Fruit fly (Drosophila melanogaster) whole organism, prepupa: Measurements from ENCODE around the gene sgg.
A peak's percentile ranks its signal among the peaks of the same experiment; 100 is the strongest.

Source experiments
- Blimp-1 ChIP-seq: fragments of 200-800 bp; sonication (Bioruptor generic); optimal IDR thresholded peaks from 3 replicates; lab custom pipeline; 2017; ENCODE audit warnings: missing biosample characterization, missing genetic modification characterization, mild to moderate bottlenecking, moderate library complexity, missing genetic modification reagents
- CG10631 ChIP-seq: fragments of 200-800 bp; sonication (Bioruptor generic); optimal IDR thresholded peaks from 2 replicates; lab custom pipeline; 2016; ENCODE audit warnings: missing biosample characterization, missing genetic modification characterization
- CG10669 ChIP-seq: fragments of 200-800 bp; sonication (Bioruptor generic); optimal IDR thresholded peaks from 3 replicates; lab custom pipeline; 2018; ENCODE audit warnings: missing biosample characterization, mild to moderate bottlenecking, missing genetic modification characterization, moderate library complexity
- CG11294 ChIP-seq: fragments of 200-800 bp; sonication (Bioruptor generic); IDR thresholded peaks from 2 replicates; pipeline ENCODE4 v1.3.6; 2022; ENCODE audit warnings: missing biosample characterization, missing genetic modification characterization
- CG11902 ChIP-seq: fragments of 200-800 bp; sonication (Bioruptor generic); optimal IDR thresholded peaks from 3 replicates; lab custom pipeline; 2016; ENCODE audit warnings: missing biosample characterization, missing genetic modification characterization
- CG15336 ChIP-seq: fragments of 200-800 bp; sonication (Bioruptor generic); IDR thresholded peaks from 2 replicates; pipeline ENCODE4 v1.3.6; 2022; ENCODE audit warnings: missing biosample characterization, missing genetic modification characterization
- CG16779 ChIP-seq: fragments of 200-800 bp; sonication (Bioruptor generic); optimal IDR thresholded peaks from 3 replicates; lab custom pipeline; 2017; ENCODE audit warnings: missing biosample characterization, mild to moderate bottlenecking, missing genetic modification characterization
- CG3032 ChIP-seq: fragments of 200-800 bp; optimal IDR thresholded peaks from 2 replicates; lab custom pipeline; 2019; ENCODE audit warnings: missing biosample characterization, mild to moderate bottlenecking, missing genetic modification characterization, moderate library complexity
- CG31627 ChIP-seq: fragments of 200-800 bp; sonication (Bioruptor generic); optimal IDR thresholded peaks from 3 replicates; lab custom pipeline; 2016; ENCODE audit warnings: missing biosample characterization, missing genetic modification characterization
- CG32006 ChIP-seq: fragments of 200-800 bp; sonication (Bioruptor generic); optimal IDR thresholded peaks from 3 replicates; lab custom pipeline; 2017; ENCODE audit warnings: missing biosample characterization, mild to moderate bottlenecking, missing genetic modification characterization
- CG34406 ChIP-seq: fragments of 200-800 bp; sonication (Bioruptor generic); optimal IDR thresholded peaks from 3 replicates; lab custom pipeline; 2016; ENCODE audit warnings: missing biosample characterization, missing genetic modification characterization
- CG3919 ChIP-seq: fragments of 200-800 bp; sonication (Bioruptor generic); optimal IDR thresholded peaks from 3 replicates; lab custom pipeline; 2016; ENCODE audit warnings: missing biosample characterization, missing genetic modification characterization
- CG4318 ChIP-seq: fragments of 200-800 bp; sonication (Bioruptor generic); optimal IDR thresholded peaks from 3 replicates; lab custom pipeline; 2017; ENCODE audit warnings: missing biosample characterization, mild to moderate bottlenecking, missing genetic modification characterization
- CG6163 ChIP-seq: fragments of 200-800 bp; sonication (Bioruptor generic); IDR thresholded peaks from 3 replicates; pipeline ENCODE4 v1.3.6; 2022; ENCODE audit warnings: missing biosample characterization, missing genetic modification characterization
- CG6276 ChIP-seq: fragments of 200-800 bp; sonication (Bioruptor generic); optimal IDR thresholded peaks from 2 replicates; lab custom pipeline; 2017; ENCODE audit warnings: missing biosample characterization, mild to moderate bottlenecking, missing genetic modification characterization
- CG6808 ChIP-seq: fragments of 200-800 bp; sonication (Bioruptor generic); optimal IDR thresholded peaks from 3 replicates; lab custom pipeline; 2017; ENCODE audit warnings: missing biosample characterization, missing genetic modification characterization, mild to moderate bottlenecking, moderate library complexity, missing genetic modification reagents
- CG6854 ChIP-seq: fragments of 200-800 bp; sonication (Bioruptor generic); optimal IDR thresholded peaks from 2 replicates; lab custom pipeline; 2017; ENCODE audit warnings: missing biosample characterization, mild to moderate bottlenecking, missing genetic modification characterization
- CG7368 ChIP-seq: fragments of 200-800 bp; sonication (Bioruptor generic); optimal IDR thresholded peaks from 3 replicates; lab custom pipeline; 2016; ENCODE audit warnings: missing biosample characterization, missing genetic modification characterization
- CG8119 ChIP-seq: fragments of 200-800 bp; sonication (Bioruptor generic); IDR thresholded peaks from 3 replicates; pipeline ENCODE4 v1.3.6; 2022; ENCODE audit warnings: missing biosample characterization, missing genetic modification characterization
- CG8319 ChIP-seq: fragments of 200-800 bp; sonication (Bioruptor generic); optimal IDR thresholded peaks from 3 replicates; lab custom pipeline; 2016; ENCODE audit warnings: missing biosample characterization, missing genetic modification characterization
- CG8632 ChIP-seq: fragments of 200-800 bp; sonication (Bioruptor generic); optimal IDR thresholded peaks from 3 replicates; lab custom pipeline; 2016; ENCODE audit warnings: missing biosample characterization, missing genetic modification characterization
- Eip78C ChIP-seq: fragments of 200-800 bp; sonication (Bioruptor generic); peaks from one replicate; lab custom pipeline; 2016; ENCODE audit warnings: missing biosample characterization, missing genetic modification characterization
- Eip93F ChIP-seq: fragments of 200-800 bp; sonication (Bioruptor generic); optimal IDR thresholded peaks from 2 replicates; lab custom pipeline; 2016; ENCODE audit warnings: missing biosample characterization, mild to moderate bottlenecking, missing genetic modification characterization
- Ets21C ChIP-seq: fragments of 200-800 bp; sonication (Bioruptor generic); optimal IDR thresholded peaks from 3 replicates; lab custom pipeline; 2016; ENCODE audit warnings: missing biosample characterization, missing genetic modification characterization
- Hr38 ChIP-seq: sonication (Bioruptor generic); optimal IDR thresholded peaks from 2 replicates; lab custom pipeline; 2016; ENCODE audit warnings: missing biosample characterization, missing genetic modification characterization
- Hr39 ChIP-seq: fragments of 200-800 bp; sonication (Bioruptor generic); optimal IDR thresholded peaks from 2 replicates; lab custom pipeline; 2016; ENCODE audit warnings: missing biosample characterization, missing genetic modification characterization
- Hr4 ChIP-seq: fragments of 200-800 bp; sonication (Bioruptor generic); optimal IDR thresholded peaks from 3 replicates; lab custom pipeline; 2016; ENCODE audit warnings: missing biosample characterization, missing genetic modification characterization
- Lpt ChIP-seq: fragments of 200-800 bp; sonication (Bioruptor generic); optimal IDR thresholded peaks from 3 replicates; lab custom pipeline; 2016; ENCODE audit warnings: missing biosample characterization, missing genetic modification characterization
- Met ChIP-seq: fragments of 200-800 bp; sonication (Bioruptor generic); optimal IDR thresholded peaks from 3 replicates; lab custom pipeline; 2016; ENCODE audit warnings: missing biosample characterization, missing genetic modification characterization
- OdsH ChIP-seq: fragments of 200-800 bp; sonication (Bioruptor generic); optimal IDR thresholded peaks from 3 replicates; lab custom pipeline; 2016; ENCODE audit warnings: missing biosample characterization, missing genetic modification characterization
- Sox14 ChIP-seq: fragments of 200-800 bp; sonication (Bioruptor generic); optimal IDR thresholded peaks from 3 replicates; lab custom pipeline; 2016; ENCODE audit warnings: missing biosample characterization, missing genetic modification characterization
- Sox15 ChIP-seq: fragments of 200-800 bp; sonication (Bioruptor generic); optimal IDR thresholded peaks from 3 replicates; lab custom pipeline; 2016; ENCODE audit warnings: missing biosample characterization, missing genetic modification characterization
- acj6 ChIP-seq: fragments of 200-800 bp; sonication (Bioruptor generic); optimal IDR thresholded peaks from 3 replicates; lab custom pipeline; 2016; ENCODE audit warnings: missing biosample characterization, missing genetic modification characterization
- cyc ChIP-seq: fragments of 200-800 bp; sonication (Bioruptor generic); optimal IDR thresholded peaks from 3 replicates; lab custom pipeline; 2016; ENCODE audit warnings: missing biosample characterization, missing genetic modification characterization
- dac ChIP-seq: fragments of 200-800 bp; sonication (Bioruptor generic); optimal IDR thresholded peaks from 2 replicates; lab custom pipeline; 2017; ENCODE audit warnings: missing biosample characterization, mild to moderate bottlenecking, missing genetic modification characterization
- dsx ChIP-seq: fragments of 200-800 bp; optimal IDR thresholded peaks from 3 replicates; lab custom pipeline; 2019; ENCODE audit warnings: missing biosample characterization, mild to moderate bottlenecking, missing genetic modification characterization, moderate library complexity; ENCODE audit not compliant: poor library complexity, severe bottlenecking
- eg ChIP-seq: fragments of 200-800 bp; sonication (Bioruptor generic); IDR thresholded peaks from 3 replicates; pipeline ENCODE4 v1.3.6; 2022; ENCODE audit warnings: missing biosample characterization, missing genetic modification characterization
- esn ChIP-seq: fragments of 200-800 bp; sonication (Bioruptor generic); optimal IDR thresholded peaks from 2 replicates; lab custom pipeline; 2016; ENCODE audit warnings: missing biosample characterization, mild to moderate bottlenecking, missing genetic modification characterization, moderate library complexity
- fd59A ChIP-seq: fragments of 200-800 bp; sonication (Bioruptor generic); optimal IDR thresholded peaks from 2 replicates; lab custom pipeline; 2017; ENCODE audit warnings: missing biosample characterization, mild to moderate bottlenecking, missing genetic modification characterization, missing genetic modification reagents
- fkh ChIP-seq: fragments of 200-800 bp; sonication (Bioruptor generic); optimal IDR thresholded peaks from 3 replicates; lab custom pipeline; 2017; ENCODE audit warnings: missing biosample characterization, mild to moderate bottlenecking, missing genetic modification characterization, moderate library complexity
- net ChIP-seq: fragments of 200-800 bp; sonication (Bioruptor generic); optimal IDR thresholded peaks from 3 replicates; lab custom pipeline; 2016; ENCODE audit warnings: missing biosample characterization, missing genetic modification characterization
- pdm3 ChIP-seq: fragments of 200-800 bp; sonication (Bioruptor generic); optimal IDR thresholded peaks from 3 replicates; lab custom pipeline; 2016; ENCODE audit warnings: missing biosample characterization, missing genetic modification characterization
- salr ChIP-seq, 2 experiments: fragments of 200-800 bp; sonication (Bioruptor generic); optimal IDR thresholded peaks; 3 replicates each; lab custom pipeline; 2016 to 2018; ENCODE audit warnings: missing biosample characterization in 2 of 2, missing genetic modification characterization in 2 of 2, mild to moderate bottlenecking in 1 of 2
- spab ChIP-seq: fragments of 200-800 bp; sonication (Bioruptor generic); optimal IDR thresholded peaks from 2 replicates; lab custom pipeline; 2017; ENCODE audit warnings: missing biosample characterization, mild to moderate bottlenecking, missing genetic modification characterization, missing genetic modification reagents
- ss ChIP-seq, 2 experiments: fragments of 200-800 bp; sonication (Bioruptor generic); optimal IDR thresholded peaks; 2 replicates in 1 of 2; 3 replicates in 1 of 2; lab custom pipeline; 2017 to 2018; ENCODE audit warnings: mild to moderate bottlenecking in 2 of 2, missing biosample characterization in 2 of 2, missing genetic modification characterization in 2 of 2, moderate library complexity in 1 of 2
- topi ChIP-seq: fragments of 200-800 bp; sonication (Bioruptor generic); optimal IDR thresholded peaks from 3 replicates; lab custom pipeline; 2016; ENCODE audit warnings: missing biosample characterization, missing genetic modification characterization
- vri ChIP-seq: fragments of 200-800 bp; sonication (Bioruptor generic); optimal IDR thresholded peaks from 3 replicates; lab custom pipeline; 2016; ENCODE audit warnings: missing biosample characterization, mild to moderate bottlenecking, missing genetic modification characterization

The sgg gene

DNA sequence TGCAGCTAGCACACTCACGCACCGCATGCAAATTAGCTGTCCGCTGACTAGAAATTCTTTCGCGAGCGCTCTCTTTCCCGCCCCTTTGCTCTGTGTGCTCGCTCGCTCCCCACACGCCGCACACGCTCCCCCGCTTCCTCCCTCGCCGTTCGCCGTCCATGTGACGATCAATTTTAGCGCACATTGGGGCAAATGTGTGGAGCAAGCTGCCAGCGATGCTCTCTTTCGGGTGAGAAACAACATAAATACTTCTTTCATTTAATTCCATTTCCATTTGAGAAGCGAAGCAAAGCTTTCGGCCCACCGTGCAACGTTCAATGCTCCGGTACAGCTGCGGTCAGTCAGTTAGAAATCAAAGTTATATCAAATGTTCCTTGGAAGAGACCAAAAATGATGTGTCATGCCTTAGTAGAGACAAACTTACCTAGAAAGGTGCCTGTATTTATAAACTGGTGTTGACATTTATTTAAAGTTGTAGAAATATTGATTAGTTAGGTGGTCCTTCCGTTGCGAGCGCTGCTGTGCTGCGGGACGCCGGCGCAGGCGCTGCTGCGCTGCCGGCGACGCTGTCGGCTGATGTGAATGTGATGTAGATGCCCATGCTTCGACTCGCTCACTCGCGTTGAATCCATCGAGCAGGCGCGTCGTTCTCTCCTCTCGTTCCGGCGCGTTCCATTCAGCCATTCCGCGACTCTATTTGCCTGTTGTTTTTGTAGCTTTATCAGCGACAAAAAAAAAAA lies 12.4 kb downstream of the sgg start (continued):
- TF ChIP-seq Blimp-1 (GFP tag; lab: Kevin White, UChicago), result peak; percentile 90
- peak; percentile 97 for TF ChIP-seq CG4318
- TF ChIP-seq CG34406 (GFP tag; lab: Kevin White, UChicago), result peak; percentile 97
- peak; percentile 96 for TF ChIP-seq CG11294 (GFP tag; lab: Robert Waterston, UW)
- peak; percentile 97 for TF ChIP-seq acj6 (GFP tag; lab: Kevin White, UChicago)
- TF ChIP-seq CG31627, result peak; percentile 98
- TF ChIP-seq Ets21C (GFP tag; lab: Kevin White, UChicago), result peak; percentile 97
- TF ChIP-seq salr (GFP tag; optimal IDR thresholded peaks at IDR 0.05; lab: Kevin White, UChicago), result peak; percentile 94 to 97
- TF ChIP-seq Lpt (GFP tag; lab: Kevin White, UChicago), result peak; percentile 95
- TF ChIP-seq CG6163, result peak; percentile 98
- TF ChIP-seq Eip78C (GFP tag; lab: Kevin White, UChicago), result peak; percentile 99
- TF ChIP-seq CG15336 (GFP tag; lab: Robert Waterston, UW), result peak; percentile 98
- TF ChIP-seq CG6808 (GFP tag; lab: Kevin White, UChicago), result peak; percentile 97
- TF ChIP-seq vri (GFP tag; lab: Kevin White, UChicago), result peak; percentile 94
- TF ChIP-seq OdsH, result peak; percentile 98
- peak; percentile 97 for TF ChIP-seq fd59A
- peak; percentile 99 for TF ChIP-seq CG6276 (GFP tag; lab: Kevin White, UChicago)
- TF ChIP-seq dac, result peak; percentile 98
- peak; percentile 96 for TF ChIP-seq CG10631 (GFP tag; lab: Kevin White, UChicago)
- TF ChIP-seq CG3919 (GFP tag; lab: Kevin White, UChicago), result peak; percentile 98
- peak; percentile 99 for TF ChIP-seq CG32006
- TF ChIP-seq pdm3 (GFP tag; lab: Kevin White, UChicago), result peak; percentile 98
- TF ChIP-seq dsx (GFP tag; lab: Kevin White, UChicago), result peak; percentile 97
- peak; percentile 99 for TF ChIP-seq Hr39
- peak; percentile 95 for TF ChIP-seq CG11902
- peak; percentile 95 for TF ChIP-seq Eip93F (GFP tag; lab: Kevin White, UChicago)
- peak; percentile 98 for TF ChIP-seq net (GFP tag; lab: Kevin White, UChicago)
- peak; percentile 98 for TF ChIP-seq cyc (GFP tag; lab: Kevin White, UChicago)
- TF ChIP-seq CG3032 (tag; lab: Kevin White, UChicago), result peak; percentile 96
- TF ChIP-seq esn, result peak; percentile 99
- peak; percentile 97 for TF ChIP-seq eg (GFP tag; lab: Robert Waterston, UW)
- no peak for TF ChIP-seq Hr38
- TF ChIP-seq CG16779 (tag; lab: Kevin White, UChicago), result peak; percentile 98
- TF ChIP-seq spab (GFP tag; lab: Kevin White, UChicago), result peak; percentile 95

DNA sequence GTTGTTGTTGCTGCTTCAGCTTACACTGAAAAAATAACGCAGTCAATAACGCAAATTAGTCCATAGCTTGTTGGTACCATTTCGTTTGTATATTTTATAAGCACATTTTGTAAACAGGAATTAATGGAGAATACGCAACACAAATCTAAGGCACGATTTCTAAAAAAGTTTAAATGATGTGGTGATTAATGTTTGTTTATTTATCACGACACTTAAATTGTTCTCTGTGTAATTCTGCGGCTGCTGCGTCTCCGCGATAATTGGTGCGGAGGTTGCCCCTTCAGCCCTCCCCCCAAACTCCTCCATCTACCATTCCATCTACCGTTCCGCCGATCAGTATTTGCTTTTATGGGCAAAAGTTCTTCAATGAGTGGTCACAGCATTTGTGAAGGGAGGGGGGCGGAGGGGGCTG lies 13.7 kb downstream of the sgg start:
- no peak for TF ChIP-seq fkh (GFP tag; lab: Kevin White, UChicago)
- peak; percentile 82 for TF ChIP-seq Ets21C (GFP tag; lab: Kevin White, UChicago)
- peak; percentile 77 for TF ChIP-seq Sox15
- peak; percentile 86 for TF ChIP-seq CG16779 (tag; lab: Kevin White, UChicago)
- TF ChIP-seq CG4318, result peak; percentile 79
- peak; percentile 89 for TF ChIP-seq eg (GFP tag; lab: Robert Waterston, UW)
- TF ChIP-seq Hr38, result no peak
- TF ChIP-seq pdm3 (GFP tag; lab: Kevin White, UChicago), result peak; percentile 92
- TF ChIP-seq ss (GFP tag; optimal IDR thresholded peaks at IDR 0.05; lab: Kevin White, UChicago), result peak; percentile 84 to 89
- peak; percentile 92 for TF ChIP-seq Hr39
- TF ChIP-seq CG6276 (GFP tag; lab: Kevin White, UChicago), result peak; percentile 88
- peak; percentile 91 for TF ChIP-seq CG8119 (GFP tag; lab: Robert Waterston, UW)
- peak; percentile 87 for TF ChIP-seq CG8319 (GFP tag; lab: Kevin White, UChicago)
- TF ChIP-seq CG6854, result peak; percentile 85
- peak; percentile 91 for TF ChIP-seq CG7368 (GFP tag; lab: Kevin White, UChicago)
- TF ChIP-seq CG8632 (GFP tag; lab: Kevin White, UChicago), result peak; percentile 85
- peak; percentile 82 for TF ChIP-seq vri (GFP tag; lab: Kevin White, UChicago)
- peak; percentile 92 for TF ChIP-seq CG10669 (GFP tag; lab: Kevin White, UChicago)
- peak; percentile 93 for TF ChIP-seq Hr4 (GFP tag; lab: Kevin White, UChicago)
- peak; percentile 94 for TF ChIP-seq CG6163
- peak; percentile 89 for TF ChIP-seq Met (GFP tag; lab: Kevin White, UChicago)
- TF ChIP-seq Sox14 (GFP tag; lab: Kevin White, UChicago), result peak; percentile 88
- peak; percentile 84 for TF ChIP-seq CG34406 (GFP tag; lab: Kevin White, UChicago)
- peak; percentile 91 for TF ChIP-seq CG15336 (GFP tag; lab: Robert Waterston, UW)
- peak; percentile 79 for TF ChIP-seq fd59A
- peak; percentile 91 for TF ChIP-seq CG3919 (GFP tag; lab: Kevin White, UChicago)
- TF ChIP-seq topi (GFP tag; lab: Kevin White, UChicago), result peak; percentile 92
